Fruit fly (Drosophila melanogaster): ENCODE results near the gene CG17380.

The CG17380 gene

DNA sequence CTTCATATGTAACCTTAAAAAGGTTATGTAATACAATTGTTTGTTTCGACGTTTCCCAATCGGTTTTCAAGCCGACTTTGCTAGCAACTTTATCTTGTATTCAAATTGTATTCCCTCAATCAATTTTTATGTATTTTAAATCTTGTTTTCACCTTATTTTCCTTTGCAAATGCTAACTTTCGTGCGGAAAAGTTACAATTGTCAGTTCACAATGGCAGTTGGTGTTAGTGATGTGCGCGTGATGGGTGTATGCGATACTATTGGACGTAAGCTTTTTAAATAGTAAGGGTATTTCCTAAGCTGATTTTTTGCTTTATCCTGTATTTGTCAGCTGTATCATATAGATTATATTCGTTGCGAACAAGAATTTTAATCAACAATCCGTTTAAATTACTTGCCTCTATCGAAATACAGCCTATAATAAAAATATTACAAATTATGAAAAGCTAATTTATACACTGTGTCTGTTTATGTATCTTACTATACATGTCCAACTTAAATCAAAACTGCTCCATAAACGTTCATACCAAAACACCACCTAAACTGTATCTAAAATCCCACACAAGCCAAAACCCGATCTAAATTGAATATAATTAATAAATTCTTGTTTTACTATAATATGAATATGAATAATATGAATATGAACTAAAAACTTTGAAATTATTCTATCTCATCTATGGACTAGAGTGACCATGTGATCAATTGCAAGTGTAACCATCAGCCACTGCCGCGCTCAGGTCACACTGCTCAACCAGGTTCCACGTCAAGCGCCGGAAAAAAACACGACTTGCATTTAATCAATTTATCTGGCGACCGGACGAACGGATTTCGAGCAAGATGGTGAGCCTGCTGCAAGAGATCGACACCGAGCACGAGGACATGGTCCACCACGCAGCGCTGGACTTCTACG, 47.4 kb downstream of the CG17380 start, which contains the start of the genes ATPsynCF6 and Sec13 (continued):
- peak; percentile 32; the same call in 1 of the 2 replicates for TF ChIP-seq Dref (GFP tag; IDR thresholded peaks at IDR 0.05)
- peak in 1 of 2 experiments; percentile 50 for TF ChIP-seq Hr51 (GFP tag; optimal IDR thresholded peaks at IDR 0.05)
- TF ChIP-seq ftz-f1 (GFP tag; optimal IDR thresholded peaks at IDR 0.05): no peak
- TF ChIP-seq HLH54F (GFP tag; optimal IDR thresholded peaks at IDR 0.05): no peak
- peak; percentile 85 for TF ChIP-seq hb (GFP tag; IDR thresholded peaks at IDR 0.05; ENCODE audit: partially characterized antibody)
- peak; percentile 56 for TF ChIP-seq CG2120 (GFP tag; optimal IDR thresholded peaks at IDR 0.05)
- TF ChIP-seq Atf-2 (GFP tag; optimal IDR thresholded peaks at IDR 0.05): no peak
- no peak for TF ChIP-seq CG2875 (GFP tag; optimal IDR thresholded peaks at IDR 0.05)
- TF ChIP-seq lola (GFP tag; optimal IDR thresholded peaks at IDR 0.05): peak in 1 of 3 experiments; percentile 43
- peak; percentile 82; the same call in 2 of the 4 replicates for TF ChIP-seq chinmo (GFP tag; IDR thresholded peaks at IDR 0.05; ENCODE audit: partially characterized antibody)
- TF ChIP-seq klu (GFP tag; IDR thresholded peaks at IDR 0.05): peak; percentile 46; the same call in 1 of the 2 replicates
- no peak for TF ChIP-seq CG17912 (GFP tag; optimal IDR thresholded peaks at IDR 0.05)
- no peak for TF ChIP-seq nau (GFP tag; optimal IDR thresholded peaks at IDR 0.05)
- no peak for TF ChIP-seq Jarid2 (GFP tag; optimal IDR thresholded peaks at IDR 0.05)
- TF ChIP-seq CG1233 (GFP tag; optimal IDR thresholded peaks at IDR 0.05): peak; percentile 37
- peak; percentile 47 for TF ChIP-seq sisA (GFP tag; IDR thresholded peaks at IDR 0.05)
- TF ChIP-seq CG11398 (GFP tag; optimal IDR thresholded peaks at IDR 0.05): no peak
- TF ChIP-seq gem (tag; optimal IDR thresholded peaks at IDR 0.05): peak; percentile 71
- no peak for TF ChIP-seq eyg (GFP tag; optimal IDR thresholded peaks at IDR 0.05)
- no peak for TF ChIP-seq repo (GFP tag; optimal IDR thresholded peaks at IDR 0.05)
- TF ChIP-seq CG3163 (GFP tag; optimal IDR thresholded peaks at IDR 0.05): no peak
- no peak for TF ChIP-seq gt (GFP tag; IDR thresholded peaks at IDR 0.05)
- peak; percentile 51; the same call in 1 of the 3 replicates for TF ChIP-seq CG3726 (GFP tag; IDR thresholded peaks at IDR 0.05)
- TF ChIP-seq CG12219 (GFP tag; optimal IDR thresholded peaks at IDR 0.05): no peak
- TF ChIP-seq crol (GFP tag; IDR thresholded peaks at IDR 0.05): no peak
- peak; percentile 62 for TF ChIP-seq Abd-B (GFP tag; optimal IDR thresholded peaks at IDR 0.05)
- peak; percentile 66; the same call in 1 of the 2 replicates for TF ChIP-seq CG6272 (GFP tag; IDR thresholded peaks at IDR 0.05)
- peak; percentile 46 for TF ChIP-seq CG10979 (tag; optimal IDR thresholded peaks at IDR 0.05)
- no peak for TF ChIP-seq lbe (GFP tag; optimal IDR thresholded peaks at IDR 0.05)
- TF ChIP-seq CG7271 (tag; optimal IDR thresholded peaks at IDR 0.05): no peak
- no peak for TF ChIP-seq CG11696 (GFP tag; IDR thresholded peaks at IDR 0.05)
- TF ChIP-seq az2 (GFP tag; optimal IDR thresholded peaks at IDR 0.05): no peak
- TF ChIP-seq CG18764 (GFP tag; optimal IDR thresholded peaks at IDR 0.05): peak; percentile 43
- TF ChIP-seq CG14050 (GFP tag; IDR thresholded peaks at IDR 0.05): peak; percentile 55; the same call in 2 of the 3 replicates
- TF ChIP-seq CG2116 (GFP tag; optimal IDR thresholded peaks at IDR 0.05): no peak
- TF ChIP-seq Dek (tag; optimal IDR thresholded peaks at IDR 0.05): peak; percentile 42
- TF ChIP-seq pho (GFP tag; optimal IDR thresholded peaks at IDR 0.05): no peak
- peak; percentile 87 for TF ChIP-seq CG14860 (GFP tag; IDR thresholded peaks at IDR 0.05; ENCODE audit: partially characterized antibody)
- no peak for TF ChIP-seq GATAe (GFP tag; conservative IDR thresholded peaks at IDR 0.05)
- peak; percentile 18 for TF ChIP-seq NfI (GFP tag; optimal IDR thresholded peaks at IDR 0.05)
- no peak for TF ChIP-seq Nf-YB (GFP tag; optimal IDR thresholded peaks at IDR 0.05)
- TF ChIP-seq CG6683 (GFP tag; optimal IDR thresholded peaks at IDR 0.05): no peak
- no peak for TF ChIP-seq pfk (GFP tag; optimal IDR thresholded peaks at IDR 0.05)
- no peak for TF ChIP-seq CG7928 (GFP tag; optimal IDR thresholded peaks at IDR 0.05)
- no peak for TF ChIP-seq CG17568 (GFP tag; optimal IDR thresholded peaks at IDR 0.05)
- no peak for TF ChIP-seq CG2202 (tag; optimal IDR thresholded peaks at IDR 0.05)
- TF ChIP-seq ci (GFP tag; IDR thresholded peaks at IDR 0.05): peak; percentile 60
- peak; percentile 40 for TF ChIP-seq D19B (GFP tag; optimal IDR thresholded peaks at IDR 0.05)

All from whole organism, embryonic.